Fruit fly (Drosophila melanogaster) whole organism, prepupa: ENCODE results near the gene Cypl.

Source experiments
- Blimp-1 ChIP-seq: fragments of 200-800 bp; sonication (Bioruptor generic); optimal IDR thresholded peaks from 3 replicates; lab custom pipeline; 2017; ENCODE audit warnings: missing biosample characterization, missing genetic modification characterization, mild to moderate bottlenecking, moderate library complexity, missing genetic modification reagents
- CG10669 ChIP-seq: fragments of 200-800 bp; sonication (Bioruptor generic); optimal IDR thresholded peaks from 3 replicates; lab custom pipeline; 2018; ENCODE audit warnings: missing biosample characterization, mild to moderate bottlenecking, missing genetic modification characterization, moderate library complexity
- CG11762 ChIP-seq: fragments of 200-800 bp; sonication (Bioruptor generic); optimal IDR thresholded peaks from 3 replicates; lab custom pipeline; 2016; ENCODE audit warnings: missing biosample characterization, missing genetic modification characterization; ENCODE audit not compliant: insufficient read depth
- CG11902 ChIP-seq: fragments of 200-800 bp; sonication (Bioruptor generic); optimal IDR thresholded peaks from 3 replicates; lab custom pipeline; 2016; ENCODE audit warnings: missing biosample characterization, missing genetic modification characterization
- CG15336 ChIP-seq: fragments of 200-800 bp; sonication (Bioruptor generic); IDR thresholded peaks from 2 replicates; pipeline ENCODE4 v1.3.6; 2022; ENCODE audit warnings: missing biosample characterization, missing genetic modification characterization
- CG1621 ChIP-seq: fragments of 200-800 bp; sonication (Bioruptor generic); optimal IDR thresholded peaks from 3 replicates; lab custom pipeline; 2018; ENCODE audit warnings: missing biosample characterization, mild to moderate bottlenecking, missing genetic modification characterization
- CG3032 ChIP-seq: fragments of 200-800 bp; optimal IDR thresholded peaks from 2 replicates; lab custom pipeline; 2019; ENCODE audit warnings: missing biosample characterization, mild to moderate bottlenecking, missing genetic modification characterization, moderate library complexity
- CG31627 ChIP-seq: fragments of 200-800 bp; sonication (Bioruptor generic); optimal IDR thresholded peaks from 3 replicates; lab custom pipeline; 2016; ENCODE audit warnings: missing biosample characterization, missing genetic modification characterization
- CG34406 ChIP-seq: fragments of 200-800 bp; sonication (Bioruptor generic); optimal IDR thresholded peaks from 3 replicates; lab custom pipeline; 2016; ENCODE audit warnings: missing biosample characterization, missing genetic modification characterization
- CG4318 ChIP-seq: fragments of 200-800 bp; sonication (Bioruptor generic); optimal IDR thresholded peaks from 3 replicates; lab custom pipeline; 2017; ENCODE audit warnings: missing biosample characterization, mild to moderate bottlenecking, missing genetic modification characterization
- CG6163 ChIP-seq: fragments of 200-800 bp; sonication (Bioruptor generic); IDR thresholded peaks from 3 replicates; pipeline ENCODE4 v1.3.6; 2022; ENCODE audit warnings: missing biosample characterization, missing genetic modification characterization
- CG6792 ChIP-seq: fragments of 200-800 bp; sonication (Bioruptor generic); optimal IDR thresholded peaks from 3 replicates; lab custom pipeline; 2016; ENCODE audit warnings: missing biosample characterization, missing genetic modification characterization
- CG6808 ChIP-seq: fragments of 200-800 bp; sonication (Bioruptor generic); optimal IDR thresholded peaks from 3 replicates; lab custom pipeline; 2017; ENCODE audit warnings: missing biosample characterization, missing genetic modification characterization, mild to moderate bottlenecking, moderate library complexity, missing genetic modification reagents
- CG6854 ChIP-seq: fragments of 200-800 bp; sonication (Bioruptor generic); optimal IDR thresholded peaks from 2 replicates; lab custom pipeline; 2017; ENCODE audit warnings: missing biosample characterization, mild to moderate bottlenecking, missing genetic modification characterization
- CG7368 ChIP-seq: fragments of 200-800 bp; sonication (Bioruptor generic); optimal IDR thresholded peaks from 3 replicates; lab custom pipeline; 2016; ENCODE audit warnings: missing biosample characterization, missing genetic modification characterization
- CG8119 ChIP-seq: fragments of 200-800 bp; sonication (Bioruptor generic); IDR thresholded peaks from 3 replicates; pipeline ENCODE4 v1.3.6; 2022; ENCODE audit warnings: missing biosample characterization, missing genetic modification characterization
- CG8319 ChIP-seq: fragments of 200-800 bp; sonication (Bioruptor generic); optimal IDR thresholded peaks from 3 replicates; lab custom pipeline; 2016; ENCODE audit warnings: missing biosample characterization, missing genetic modification characterization
- CG8632 ChIP-seq: fragments of 200-800 bp; sonication (Bioruptor generic); optimal IDR thresholded peaks from 3 replicates; lab custom pipeline; 2016; ENCODE audit warnings: missing biosample characterization, missing genetic modification characterization
- CG9139 ChIP-seq: fragments of 200-800 bp; sonication (Bioruptor generic); optimal IDR thresholded peaks from 3 replicates; lab custom pipeline; 2017; ENCODE audit warnings: missing biosample characterization, mild to moderate bottlenecking, missing genetic modification characterization
- Eip75B ChIP-seq: fragments of 200-800 bp; sonication (Bioruptor generic); optimal IDR thresholded peaks from 3 replicates; lab custom pipeline; 2016; ENCODE audit warnings: missing biosample characterization, missing genetic modification characterization
- Eip78C ChIP-seq: fragments of 200-800 bp; sonication (Bioruptor generic); peaks from one replicate; lab custom pipeline; 2016; ENCODE audit warnings: missing biosample characterization, missing genetic modification characterization
- Ets21C ChIP-seq: fragments of 200-800 bp; sonication (Bioruptor generic); optimal IDR thresholded peaks from 3 replicates; lab custom pipeline; 2016; ENCODE audit warnings: missing biosample characterization, missing genetic modification characterization
- Ets96B ChIP-seq: fragments of 200-800 bp; optimal IDR thresholded peaks from 2 replicates; lab custom pipeline; 2019; ENCODE audit warnings: missing biosample characterization, mild to moderate bottlenecking, missing genetic modification characterization, moderate library complexity
- Gug ChIP-seq: fragments of 200-800 bp; sonication (Bioruptor generic); IDR thresholded peaks from 2 replicates; pipeline ENCODE4 v1.3.6; 2022; ENCODE audit warnings: missing biosample characterization, missing genetic modification characterization
- Hr38 ChIP-seq: sonication (Bioruptor generic); optimal IDR thresholded peaks from 2 replicates; lab custom pipeline; 2016; ENCODE audit warnings: missing biosample characterization, missing genetic modification characterization
- Hr39 ChIP-seq: fragments of 200-800 bp; sonication (Bioruptor generic); optimal IDR thresholded peaks from 2 replicates; lab custom pipeline; 2016; ENCODE audit warnings: missing biosample characterization, missing genetic modification characterization
- Lpt ChIP-seq: fragments of 200-800 bp; sonication (Bioruptor generic); optimal IDR thresholded peaks from 3 replicates; lab custom pipeline; 2016; ENCODE audit warnings: missing biosample characterization, missing genetic modification characterization
- Met ChIP-seq: fragments of 200-800 bp; sonication (Bioruptor generic); optimal IDR thresholded peaks from 3 replicates; lab custom pipeline; 2016; ENCODE audit warnings: missing biosample characterization, missing genetic modification characterization
- achi ChIP-seq: fragments of 200-800 bp; sonication (Bioruptor generic); optimal IDR thresholded peaks from 3 replicates; lab custom pipeline; 2016; ENCODE audit warnings: missing biosample characterization, missing genetic modification characterization
- acj6 ChIP-seq: fragments of 200-800 bp; sonication (Bioruptor generic); optimal IDR thresholded peaks from 3 replicates; lab custom pipeline; 2016; ENCODE audit warnings: missing biosample characterization, missing genetic modification characterization
- cyc ChIP-seq: fragments of 200-800 bp; sonication (Bioruptor generic); optimal IDR thresholded peaks from 3 replicates; lab custom pipeline; 2016; ENCODE audit warnings: missing biosample characterization, missing genetic modification characterization
- dsx ChIP-seq: fragments of 200-800 bp; optimal IDR thresholded peaks from 3 replicates; lab custom pipeline; 2019; ENCODE audit warnings: missing biosample characterization, mild to moderate bottlenecking, missing genetic modification characterization, moderate library complexity; ENCODE audit not compliant: poor library complexity, severe bottlenecking
- eg ChIP-seq: fragments of 200-800 bp; sonication (Bioruptor generic); IDR thresholded peaks from 3 replicates; pipeline ENCODE4 v1.3.6; 2022; ENCODE audit warnings: missing biosample characterization, missing genetic modification characterization
- esn ChIP-seq: fragments of 200-800 bp; sonication (Bioruptor generic); optimal IDR thresholded peaks from 2 replicates; lab custom pipeline; 2016; ENCODE audit warnings: missing biosample characterization, mild to moderate bottlenecking, missing genetic modification characterization, moderate library complexity
- fd59A ChIP-seq: fragments of 200-800 bp; sonication (Bioruptor generic); optimal IDR thresholded peaks from 2 replicates; lab custom pipeline; 2017; ENCODE audit warnings: missing biosample characterization, mild to moderate bottlenecking, missing genetic modification characterization, missing genetic modification reagents
- fkh ChIP-seq: fragments of 200-800 bp; sonication (Bioruptor generic); optimal IDR thresholded peaks from 3 replicates; lab custom pipeline; 2017; ENCODE audit warnings: missing biosample characterization, mild to moderate bottlenecking, missing genetic modification characterization, moderate library complexity
- net ChIP-seq: fragments of 200-800 bp; sonication (Bioruptor generic); optimal IDR thresholded peaks from 3 replicates; lab custom pipeline; 2016; ENCODE audit warnings: missing biosample characterization, missing genetic modification characterization
- pdm3 ChIP-seq: fragments of 200-800 bp; sonication (Bioruptor generic); optimal IDR thresholded peaks from 3 replicates; lab custom pipeline; 2016; ENCODE audit warnings: missing biosample characterization, missing genetic modification characterization
- salr ChIP-seq, 2 experiments: fragments of 200-800 bp; sonication (Bioruptor generic); optimal IDR thresholded peaks; 3 replicates each; lab custom pipeline; 2016 to 2018; ENCODE audit warnings: missing biosample characterization in 2 of 2, missing genetic modification characterization in 2 of 2, mild to moderate bottlenecking in 1 of 2
- ss ChIP-seq, 2 experiments: fragments of 200-800 bp; sonication (Bioruptor generic); optimal IDR thresholded peaks; 2 replicates in 1 of 2; 3 replicates in 1 of 2; lab custom pipeline; 2017 to 2018; ENCODE audit warnings: mild to moderate bottlenecking in 2 of 2, missing biosample characterization in 2 of 2, missing genetic modification characterization in 2 of 2, moderate library complexity in 1 of 2
- svp ChIP-seq: fragments of 200-800 bp; sonication (Bioruptor generic); peaks from one replicate; lab custom pipeline; 2016; ENCODE audit warnings: missing biosample characterization, missing genetic modification characterization
- topi ChIP-seq: fragments of 200-800 bp; sonication (Bioruptor generic); optimal IDR thresholded peaks from 3 replicates; lab custom pipeline; 2016; ENCODE audit warnings: missing biosample characterization, missing genetic modification characterization

Cypl gene

dm6 chr3L:586582-587213 is 44.0 kb upstream of the Cypl start:
- no peak for TF ChIP-seq Gug (GFP tag; lab: Robert Waterston, UW)
- TF ChIP-seq esn (GFP tag; lab: Kevin White, UChicago), result no peak
- TF ChIP-seq ss (GFP tag; optimal IDR thresholded peaks at IDR 0.05; lab: Kevin White, UChicago), result no peak
- no peak for TF ChIP-seq achi (GFP tag; lab: Kevin White, UChicago)
- TF ChIP-seq CG11902 (GFP tag; lab: Kevin White, UChicago), result no peak
- TF ChIP-seq CG4318, result no peak
- TF ChIP-seq CG3032 (tag; lab: Kevin White, UChicago), result no peak
- TF ChIP-seq acj6 (GFP tag; lab: Kevin White, UChicago), result no peak
- no peak for TF ChIP-seq CG9139 (GFP tag; lab: Kevin White, UChicago)

- TF ChIP-seq svp (GFP tag; lab: Kevin White, UChicago) (peak; percentile 11), CG15336 (GFP tag; lab: Robert Waterston, UW) (no peak)
Observed at dm6 chr3L:581037-581436, 38.3 kb upstream of the Cypl start, which contains the start of gene Ppm1. TSS of gene Ppm1 (plus strand) at chr3L:581337.

- TF ChIP-seq CG11762 (GFP tag; lab: Kevin White, UChicago), result no peak
- no peak for TF ChIP-seq CG6808 (GFP tag; lab: Kevin White, UChicago)
- TF ChIP-seq CG8632 (GFP tag; lab: Kevin White, UChicago), result no peak
- no peak for TF ChIP-seq CG6163
- no peak for TF ChIP-seq net (GFP tag; lab: Kevin White, UChicago)
- TF ChIP-seq CG9139 (GFP tag; lab: Kevin White, UChicago), result no peak
- no peak for TF ChIP-seq CG8319 (GFP tag; lab: Kevin White, UChicago)
Observed at dm6 chr3L:572940-573339, 30.2 kb upstream of the Cypl start.

- TF ChIP-seq CG34406 (GFP tag; lab: Kevin White, UChicago), result peak; percentile 85
- TF ChIP-seq CG3032 (tag; lab: Kevin White, UChicago), result peak; percentile 92
- peak; percentile 97 for TF ChIP-seq Eip78C (GFP tag; lab: Kevin White, UChicago)
- TF ChIP-seq pdm3 (GFP tag; lab: Kevin White, UChicago), result peak; percentile 92
- peak; percentile 88 for TF ChIP-seq achi (GFP tag; lab: Kevin White, UChicago)
- TF ChIP-seq CG8119, result peak; percentile 85
- peak; percentile 93 for TF ChIP-seq Hr39 (GFP tag; lab: Kevin White, UChicago)
- peak; percentile 78 for TF ChIP-seq CG6854
- TF ChIP-seq CG10669 (GFP tag; lab: Kevin White, UChicago), result peak; percentile 93
- TF ChIP-seq CG6792 (GFP tag; lab: Kevin White, UChicago), result peak; percentile 91
- peak; percentile 86 for TF ChIP-seq CG1621 (tag; lab: Kevin White, UChicago)
- peak; percentile 93 for TF ChIP-seq topi (GFP tag; lab: Kevin White, UChicago)
- peak; percentile 83 to 89 for TF ChIP-seq salr (GFP tag; optimal IDR thresholded peaks at IDR 0.05; lab: Kevin White, UChicago)
- TF ChIP-seq Hr38 (GFP tag; lab: Kevin White, UChicago), result no peak
- TF ChIP-seq fkh (GFP tag; lab: Kevin White, UChicago), result no peak
- TF ChIP-seq Ets21C, result peak; percentile 87
- peak; percentile 94 for TF ChIP-seq CG31627 (GFP tag; lab: Kevin White, UChicago)
- peak; percentile 89 for TF ChIP-seq net (GFP tag; lab: Kevin White, UChicago)
- TF ChIP-seq CG8632 (GFP tag; lab: Kevin White, UChicago), result peak; percentile 83
- peak; percentile 86 for TF ChIP-seq CG11902 (GFP tag; lab: Kevin White, UChicago)
- TF ChIP-seq fd59A (GFP tag; lab: Kevin White, UChicago), result peak; percentile 87
- peak; percentile 79 to 90 for TF ChIP-seq ss (GFP tag; optimal IDR thresholded peaks at IDR 0.05; lab: Kevin White, UChicago)
- TF ChIP-seq Lpt, result peak; percentile 81
- peak; percentile 89 for TF ChIP-seq Ets96B (tag; lab: Kevin White, UChicago)
- peak; percentile 70 for TF ChIP-seq CG9139 (GFP tag; lab: Kevin White, UChicago)
- no peak for TF ChIP-seq dsx (GFP tag; lab: Kevin White, UChicago)
- no peak for TF ChIP-seq CG4318
- peak; percentile 81 for TF ChIP-seq CG7368 (GFP tag; lab: Kevin White, UChicago)
- peak; percentile 92 for TF ChIP-seq cyc (GFP tag; lab: Kevin White, UChicago)
- peak; percentile 93 for TF ChIP-seq Eip75B (GFP tag; lab: Kevin White, UChicago)
- TF ChIP-seq Met (GFP tag; lab: Kevin White, UChicago), result peak; percentile 92
- TF ChIP-seq Blimp-1, result peak; percentile 67
- peak; percentile 83 for TF ChIP-seq eg (GFP tag; lab: Robert Waterston, UW)
- peak; percentile 73 for TF ChIP-seq CG6163
Observed at dm6 chr3L:565964-566627, 23.4 kb upstream of the Cypl start.
